Worm (Caenorhabditis elegans): ENCODE data around the gene pph-4.2.

Gene pph-4.2

ce11 chrIII:12373807-12374266 is 3.2 kb downstream of the pph-4.2 start, which contains the start of gene glrx-5:
Gene glrx-5 (minus strand): TSS chrIII:12373857.
- TF ChIP-seq nhr-25 (tag; optimal IDR thresholded peaks at IDR 0.05; ENCODE audit: borderline replicate concordance, insufficient read depth) (no peak), snpc-4 (tag; optimal IDR thresholded peaks at IDR 0.05) (no peak), ceh-32 (tag; optimal IDR thresholded peaks at IDR 0.05; ENCODE audit: poor library complexity) (no peak), fos-1 (tag; optimal IDR thresholded peaks at IDR 0.05) (no peak), hif-1 (tag; optimal IDR thresholded peaks at IDR 0.05) (no peak), T26A8.4 (GFP tag; IDR thresholded peaks at IDR 0.05) (no peak), ceh-44 (GFP tag; IDR thresholded peaks at IDR 0.05) (no peak), Y5F2A.4 (GFP tag; optimal IDR thresholded peaks at IDR 0.05) (no peak), snpc-1.2 (GFP tag; IDR thresholded peaks at IDR 0.05) (no peak), unc-62 (GFP tag; optimal IDR thresholded peaks at IDR 0.05 in 1 of 2) (no peak), unc-62 (tag; optimal IDR thresholded peaks at IDR 0.05) (no peak), unc-39 (tag; optimal IDR thresholded peaks at IDR 0.05) (no peak), D1046.2 (GFP tag; IDR thresholded peaks at IDR 0.05) (no peak), arid-1 (GFP tag; conservative IDR thresholded peaks at IDR 0.05) (no peak), egl-43 (GFP tag; IDR thresholded peaks at IDR 0.05) (no peak)

- TF ChIP-seq ces-1 (GFP tag; optimal IDR thresholded peaks at IDR 0.05) (no peak), nhr-6 (tag; optimal IDR thresholded peaks at IDR 0.05) (no peak), ztf-7 (tag; optimal IDR thresholded peaks at IDR 0.05) (no peak), cey-2 (tag; optimal IDR thresholded peaks at IDR 0.05; ENCODE audit: borderline replicate concordance, insufficient read depth) (no peak), Y75B8A.6 (GFP tag; IDR thresholded peaks at IDR 0.05) (no peak), nhr-42 (GFP tag; IDR thresholded peaks at IDR 0.05) (no peak), D1046.2 (GFP tag; IDR thresholded peaks at IDR 0.05) (no peak), spr-1 (tag; optimal IDR thresholded peaks at IDR 0.05) (no peak), madf-5 (GFP tag; IDR thresholded peaks at IDR 0.05) (no peak), daf-19 (GFP tag; conservative IDR thresholded peaks at IDR 0.05) (no peak), zfp-2 (tag; optimal IDR thresholded peaks at IDR 0.05) (no peak), unc-62 (GFP tag; optimal IDR thresholded peaks at IDR 0.05 in 1 of 2) (no peak), unc-62 (tag; optimal IDR thresholded peaks at IDR 0.05) (no peak), ama-1 (optimal IDR thresholded peaks at IDR 0.05) (no peak), nhr-77 (tag; optimal IDR thresholded peaks at IDR 0.05) (no peak), unc-39 (tag; optimal IDR thresholded peaks at IDR 0.05) (no peak)
These were observed 3.7 kb downstream of the pph-4.2 start for ce11 chrIII:12373306-12373705.

- TF ChIP-seq nhr-237 (tag; optimal IDR thresholded peaks at IDR 0.05): no peak
- peak; percentile 61 for TF ChIP-seq Y48G9A.11 (GFP tag; IDR thresholded peaks at IDR 0.05)
- no peak for TF ChIP-seq madf-9 (GFP tag; conservative IDR thresholded peaks at IDR 0.05)
- no peak for TF ChIP-seq dmd-9 (GFP tag; IDR thresholded peaks at IDR 0.05)
- no peak for TF ChIP-seq ceh-44 (GFP tag; IDR thresholded peaks at IDR 0.05)
- TF ChIP-seq F44E2.7 (GFP tag; IDR thresholded peaks at IDR 0.05): no peak
- TF ChIP-seq dve-1 (tag; optimal IDR thresholded peaks at IDR 0.05; ENCODE audit: insufficient read depth): no peak
- TF ChIP-seq Y5F2A.4 (GFP tag; optimal IDR thresholded peaks at IDR 0.05): no peak
- peak; percentile 43; the same call in 1 of the 2 replicates for TF ChIP-seq egl-43 (GFP tag; IDR thresholded peaks at IDR 0.05)
- no peak for TF ChIP-seq ceh-32 (tag; optimal IDR thresholded peaks at IDR 0.05; ENCODE audit: poor library complexity)
- peak; percentile 30; the same call in 1 of the 2 replicates for TF ChIP-seq T26A8.4 (GFP tag; IDR thresholded peaks at IDR 0.05)
- no peak for TF ChIP-seq ztf-7 (tag; optimal IDR thresholded peaks at IDR 0.05)
- TF ChIP-seq Y105C5A.15 (GFP tag; IDR thresholded peaks at IDR 0.05): no peak
- TF ChIP-seq aly-2 (tag; optimal IDR thresholded peaks at IDR 0.05): no peak
- TF ChIP-seq lin-29 (GFP tag; IDR thresholded peaks at IDR 0.05): no peak
- no peak for TF ChIP-seq pqm-1 (tag; optimal IDR thresholded peaks at IDR 0.05)
- no peak for TF ChIP-seq dmd-8 (GFP tag; IDR thresholded peaks at IDR 0.05)
- TF ChIP-seq lin-15B (tag; optimal IDR thresholded peaks at IDR 0.05): no peak
- TF ChIP-seq arid-1 (GFP tag; conservative IDR thresholded peaks at IDR 0.05): no peak
- TF ChIP-seq F49E8.2 (tag; optimal IDR thresholded peaks at IDR 0.05; ENCODE audit: borderline replicate concordance): no peak
- no peak for TF ChIP-seq rbr-2 (tag; optimal IDR thresholded peaks at IDR 0.05)
- no peak for TF ChIP-seq mxl-3 (GFP tag; optimal IDR thresholded peaks at IDR 0.05)
- TF ChIP-seq ceh-20 (GFP tag; IDR thresholded peaks at IDR 0.05): no peak
- no peak for TF ChIP-seq daf-16 (GFP tag; optimal IDR thresholded peaks at IDR 0.05)
- no peak for TF ChIP-seq daf-16 (tag; optimal IDR thresholded peaks at IDR 0.05)
These were observed 4.7 kb downstream of the pph-4.2 start for ce11 chrIII:12372080-12373065.

Data from whole organism, L4 larva.